Worm (Caenorhabditis elegans) whole organism, L1 larva: ENCODE measurements around the gene F13D12.8.

ENCODE experiments used
- C16A3.4 ChIP-seq: fragments of 150-350 bp; optimal IDR thresholded peaks from 2 replicates; lab custom pipeline; 2014; ENCODE audit warnings: missing biosample characterization, missing genetic modification characterization
- F16B12.6 ChIP-seq: fragments of 150-350 bp; optimal IDR thresholded peaks from 2 replicates; lab custom pipeline; 2014; ENCODE audit warnings: missing biosample characterization, missing genetic modification characterization
- aha-1 ChIP-seq: fragments of 150-350 bp; optimal IDR thresholded peaks from 2 replicates; lab custom pipeline; 2014; ENCODE audit warnings: missing biosample characterization, missing genetic modification characterization
- ceh-63 ChIP-seq: fragments of 200-800 bp; sonication (Bioruptor generic); optimal IDR thresholded peaks from 2 replicates; lab custom pipeline; 2018; ENCODE audit warnings: mild to moderate bottlenecking, missing genetic modification characterization, missing compliant biosample characterization
- ceh-8 ChIP-seq: fragments of 200-800 bp; sonication (Bioruptor generic); optimal IDR thresholded peaks from 2 replicates; lab custom pipeline; 2018; ENCODE audit warnings: mild to moderate bottlenecking, missing genetic modification characterization, moderate library complexity, missing compliant biosample characterization
- ceh-82 ChIP-seq, 3 experiments: fragments of 150-350 bp in 1 of 3; sonication (generic microtip) in 2 of 3; optimal IDR thresholded peaks; 2 replicates each; lab custom pipeline; 2014 to 2017; ENCODE audit warnings: missing biosample characterization in 3 of 3, missing genetic modification characterization in 3 of 3
- ceh-88 ChIP-seq: fragments of 200-800 bp; sonication (Bioruptor generic); IDR thresholded peaks from 2 replicates; pipeline ENCODE4 v1.3.6; 2022; ENCODE audit warnings: missing genetic modification characterization, missing compliant biosample characterization
- ceh-90 ChIP-seq: sonication (generic microtip); optimal IDR thresholded peaks from 2 replicates; lab custom pipeline; 2016; ENCODE audit warnings: missing genetic modification characterization, missing compliant biosample characterization
- dsc-1 ChIP-seq: sonication (generic microtip); optimal IDR thresholded peaks from 2 replicates; lab custom pipeline; 2016; ENCODE audit warnings: mild to moderate bottlenecking, missing genetic modification characterization, missing compliant biosample characterization
- efl-1 ChIP-seq, 4 experiments: fragments of 150-350 bp; optimal IDR thresholded peaks in 3 of 4; peaks in 1 of 4; 1 replicate in 1 of 4; 2 replicates in 3 of 4; lab custom pipeline; 2014; ENCODE audit warnings: missing biosample characterization in 2 of 4, missing genetic modification characterization in 2 of 4, missing genetic modification reagents in 2 of 4
- efl-3 ChIP-seq: fragments of 200-800 bp; sonication (Bioruptor generic); optimal IDR thresholded peaks from 2 replicates; lab custom pipeline; 2018; ENCODE audit warnings: mild to moderate bottlenecking, missing genetic modification characterization, missing compliant biosample characterization
- egl-13 ChIP-seq: sonication (generic microtip); optimal IDR thresholded peaks from 2 replicates; lab custom pipeline; 2016; ENCODE audit warnings: missing genotype, missing genetic modification reagents, missing genetic modification characterization, missing compliant biosample characterization
- egl-27 ChIP-seq, 2 experiments: fragments of 150-350 bp in 1 of 2; sonication (generic microtip); optimal IDR thresholded peaks; 3 replicates each; lab custom pipeline; 2017 to 2018; ENCODE audit warnings: missing biosample characterization in 2 of 2, missing genetic modification characterization in 2 of 2, missing genetic modification reagents in 2 of 2
- elt-2 ChIP-seq: sonication (generic microtip); optimal IDR thresholded peaks from 2 replicates; lab custom pipeline; 2016; ENCODE audit warnings: missing genetic modification characterization, mild to moderate bottlenecking, inconsistent platforms, missing compliant biosample characterization, missing genetic modification reagents
- elt-3 ChIP-seq, 6 experiments: fragments of 150-350 bp in 1 of 6; sonication (generic microtip); optimal IDR thresholded peaks; 2 replicates each; lab custom pipeline; 2017 to 2018; ENCODE audit warnings: missing biosample characterization in 6 of 6, missing genetic modification characterization in 6 of 6, inconsistent platforms in 1 of 6
- ets-5 ChIP-seq: fragments of 200-800 bp; sonication (Bioruptor generic); IDR thresholded peaks from 2 replicates; pipeline ENCODE4 v1.3.6; 2022; ENCODE audit warnings: missing genetic modification characterization, missing compliant biosample characterization
- fkh-10 ChIP-seq: sonication (generic microtip); optimal IDR thresholded peaks from 2 replicates; lab custom pipeline; 2017; ENCODE audit warnings: missing biosample characterization, missing genetic modification reagents, missing genetic modification characterization
- fkh-8 ChIP-seq: sonication (generic microtip); optimal IDR thresholded peaks from 2 replicates; lab custom pipeline; 2016; ENCODE audit warnings: mild to moderate bottlenecking, missing genetic modification characterization, missing compliant biosample characterization
- fos-1 ChIP-seq: fragments of 150-350 bp; optimal IDR thresholded peaks from 2 replicates; lab custom pipeline; 2014; ENCODE audit warnings: missing biosample characterization, missing genetic modification characterization
- grh-1 ChIP-seq: fragments of 200-800 bp; sonication (Bioruptor generic); IDR thresholded peaks from 2 replicates; pipeline ENCODE4 v1.3.6; 2022; ENCODE audit warnings: missing genetic modification reagents, missing genetic modification characterization, missing compliant biosample characterization
- hlh-17 ChIP-seq: fragments of 200-800 bp; sonication (Bioruptor generic); optimal IDR thresholded peaks from 2 replicates; lab custom pipeline; 2018; ENCODE audit warnings: missing genetic modification characterization, mild to moderate bottlenecking, missing compliant biosample characterization, moderate library complexity, borderline replicate concordance
- hlh-4 ChIP-seq: sonication (generic microtip); optimal IDR thresholded peaks from 2 replicates; lab custom pipeline; 2016; ENCODE audit warnings: mild to moderate bottlenecking, missing genetic modification characterization, missing compliant biosample characterization
- irx-1 ChIP-seq: sonication (generic microtip); optimal IDR thresholded peaks from 2 replicates; lab custom pipeline; 2016; ENCODE audit warnings: missing genetic modification characterization, missing compliant biosample characterization
- isw-1 ChIP-seq: fragments of 200-800 bp; sonication (Bioruptor generic); IDR thresholded peaks from 2 replicates; pipeline ENCODE4 v1.3.6; 2022; ENCODE audit warnings: missing genetic modification characterization, missing compliant biosample characterization
- lin-14 ChIP-seq: fragments of 200-800 bp; sonication (Bioruptor generic); optimal IDR thresholded peaks from 2 replicates; lab custom pipeline; 2018; ENCODE audit warnings: mild to moderate bottlenecking, missing genetic modification characterization, moderate library complexity, missing compliant biosample characterization
- lin-15B ChIP-seq: fragments of 150-350 bp; sonication (generic microtip); optimal IDR thresholded peaks from 3 replicates; lab custom pipeline; 2014; ENCODE audit warnings: missing biosample characterization, missing genetic modification characterization
- mab-9 ChIP-seq: fragments of 200-800 bp; sonication (Bioruptor generic); IDR thresholded peaks from 2 replicates; pipeline ENCODE4 v1.3.6; 2022; ENCODE audit warnings: missing genetic modification reagents, missing genetic modification characterization, missing compliant biosample characterization
- mef-2 ChIP-seq: fragments of 150-350 bp; optimal IDR thresholded peaks from 2 replicates; lab custom pipeline; 2014; ENCODE audit warnings: missing biosample characterization, missing genetic modification characterization
- mep-1 ChIP-seq: fragments of 150-350 bp; optimal IDR thresholded peaks from 2 replicates; lab custom pipeline; 2014; ENCODE audit warnings: missing biosample characterization, missing genetic modification characterization
- nhr-12 ChIP-seq: sonication (generic microtip); optimal IDR thresholded peaks from 2 replicates; lab custom pipeline; 2017; ENCODE audit warnings: missing biosample characterization, missing genetic modification characterization
- nhr-20 ChIP-seq: sonication (generic microtip); optimal IDR thresholded peaks from 2 replicates; lab custom pipeline; 2016; ENCODE audit warnings: mild to moderate bottlenecking, missing genetic modification characterization, missing compliant biosample characterization
- nhr-28 ChIP-seq: fragments of 150-350 bp; optimal IDR thresholded peaks from 2 replicates; lab custom pipeline; 2014; ENCODE audit warnings: missing biosample characterization, missing genetic modification characterization
- nhr-47 ChIP-seq: sonication (generic microtip); optimal IDR thresholded peaks from 2 replicates; lab custom pipeline; 2016; ENCODE audit warnings: mild to moderate bottlenecking, missing genetic modification characterization, moderate library complexity, missing compliant biosample characterization
- nhr-71 ChIP-seq: sonication (generic microtip); optimal IDR thresholded peaks from 2 replicates; lab custom pipeline; 2016; ENCODE audit warnings: mild to moderate bottlenecking, missing genetic modification characterization, moderate library complexity, missing compliant biosample characterization
- nhr-76 ChIP-seq: sonication (generic microtip); optimal IDR thresholded peaks from 2 replicates; lab custom pipeline; 2017; ENCODE audit warnings: missing biosample characterization, missing genetic modification characterization
- nhr-77 ChIP-seq: fragments of 150-350 bp; optimal IDR thresholded peaks from 2 replicates; lab custom pipeline; 2014; ENCODE audit warnings: missing biosample characterization, missing genetic modification characterization
- nhr-90 ChIP-seq: sonication (generic microtip); optimal IDR thresholded peaks from 2 replicates; lab custom pipeline; 2016; ENCODE audit warnings: mild to moderate bottlenecking, missing genetic modification characterization, missing compliant biosample characterization; ENCODE audit not compliant: poor library complexity
- pax-3 ChIP-seq: fragments of 200-800 bp; sonication (Bioruptor generic); optimal IDR thresholded peaks from 2 replicates; lab custom pipeline; 2018; ENCODE audit warnings: mild to moderate bottlenecking, missing genetic modification characterization, moderate library complexity, missing compliant biosample characterization
- snpc-4 ChIP-seq: fragments of 150-350 bp; optimal IDR thresholded peaks from 2 replicates; lab custom pipeline; 2014; ENCODE audit warnings: missing biosample characterization, missing genetic modification characterization
- sptf-1 ChIP-seq: fragments of 150-350 bp; optimal IDR thresholded peaks from 2 replicates; lab custom pipeline; 2014; ENCODE audit warnings: missing biosample characterization, missing genetic modification characterization
- sup-37 ChIP-seq: fragments of 200-800 bp; sonication (Bioruptor generic); optimal IDR thresholded peaks from 2 replicates; lab custom pipeline; 2018; ENCODE audit warnings: mild to moderate bottlenecking, missing genetic modification characterization, missing compliant biosample characterization
- swsn-7 ChIP-seq: sonication (generic microtip); optimal IDR thresholded peaks from 2 replicates; lab custom pipeline; 2016; ENCODE audit warnings: missing genetic modification characterization, missing compliant biosample characterization
- tbx-2 ChIP-seq: sonication (generic microtip); optimal IDR thresholded peaks from 2 replicates; lab custom pipeline; 2016; ENCODE audit warnings: missing genetic modification characterization, missing compliant biosample characterization
- unc-130 ChIP-seq: fragments of 150-350 bp; optimal IDR thresholded peaks from 2 replicates; lab custom pipeline; 2017; ENCODE audit warnings: missing biosample characterization, missing genetic modification characterization, inconsistent platforms
- unc-86 ChIP-seq: sonication (generic microtip); optimal IDR thresholded peaks from 2 replicates; lab custom pipeline; 2016; ENCODE audit warnings: missing genetic modification characterization, missing compliant biosample characterization
- unc-98 ChIP-seq: fragments of 200-800 bp; sonication (Bioruptor generic); IDR thresholded peaks from 2 replicates; pipeline ENCODE4 v1.3.6; 2022; ENCODE audit warnings: missing genetic modification characterization, missing compliant biosample characterization
- xbp-1 ChIP-seq: sonication (generic microtip); optimal IDR thresholded peaks from 2 replicates; lab custom pipeline; 2016; ENCODE audit warnings: missing genetic modification characterization, missing compliant biosample characterization
- ztf-11 ChIP-seq, 2 experiments: sonication (generic microtip); optimal IDR thresholded peaks; 2 replicates each; lab custom pipeline; 2016 to 2017; ENCODE audit warnings: missing genetic modification characterization in 2 of 2, missing biosample characterization in 1 of 2, missing compliant biosample characterization in 1 of 2
- ztf-4 ChIP-seq: fragments of 150-350 bp; optimal IDR thresholded peaks from 2 replicates; lab custom pipeline; 2014; ENCODE audit warnings: missing biosample characterization, missing genetic modification characterization

The F13D12.8 gene

ce11 chrII:11759277-11759676, 26.9 kb upstream of the F13D12.8 start, which contains the start of the genes F44E5.4 and F44E5.5 (continued):
- peak in 2 of 6 experiments; percentile 63 to 86 for TF ChIP-seq elt-3 (tag; optimal IDR thresholded peaks at IDR 0.05; lab: Kevin White, UChicago)
- peak; percentile 88 for TF ChIP-seq nhr-90 (tag; lab: Kevin White, UChicago)
- TF ChIP-seq egl-27 (tag; optimal IDR thresholded peaks at IDR 0.05; lab: Kevin White, UChicago): peak in 1 of 2 experiments; percentile 25
- TF ChIP-seq grh-1 (GFP tag; lab: Robert Waterston, UW): peak; percentile 94
- TF ChIP-seq ets-5: peak; percentile 98; the same call in 1 of the 2 replicates
- peak; percentile 56 for TF ChIP-seq mef-2 (tag; lab: Kevin White, UChicago)
- peak; percentile 99 for TF ChIP-seq unc-98 (GFP tag; lab: Robert Waterston, UW)
- peak; percentile 96 for TF ChIP-seq nhr-47 (tag; lab: Kevin White, UChicago)
- TF ChIP-seq pax-3 (tag; lab: Kevin White, UChicago): peak; percentile 90
- peak; percentile 12 for TF ChIP-seq ceh-90
- peak; percentile 92 for TF ChIP-seq egl-13
- TF ChIP-seq ceh-63 (GFP tag; lab: Kevin White, UChicago): peak; percentile 75
- TF ChIP-seq isw-1: peak; percentile 94
- peak; percentile 94 for TF ChIP-seq ceh-88 (GFP tag; lab: Robert Waterston, UW)
- TF ChIP-seq mep-1: peak; percentile 62
- TF ChIP-seq efl-1 (optimal IDR thresholded peaks at IDR 0.05; lab: Kevin White, UChicago): peak; percentile 73 to 86
- TF ChIP-seq efl-1 (GFP tag; optimal IDR thresholded peaks at IDR 0.05 in 1 of 2; lab: Kevin White, UChicago): peak; percentile 53 to 96
- peak; percentile 91 for TF ChIP-seq dsc-1 (tag; lab: Kevin White, UChicago)
- TF ChIP-seq ceh-8: peak; percentile 87
- peak; percentile 100 for TF ChIP-seq mab-9 (GFP tag; lab: Robert Waterston, UW)
- peak; percentile 63 for TF ChIP-seq fos-1 (tag; lab: Kevin White, UChicago)
- peak; percentile 91 for TF ChIP-seq hlh-17 (GFP tag; lab: Kevin White, UChicago)
- TF ChIP-seq nhr-12 (tag; lab: Kevin White, UChicago): peak; percentile 54
- peak; percentile 97 for TF ChIP-seq nhr-71 (tag; lab: Kevin White, UChicago)
- TF ChIP-seq fkh-8 (tag; lab: Kevin White, UChicago): peak; percentile 98
- peak; percentile 86 for TF ChIP-seq irx-1 (tag; lab: Kevin White, UChicago)
- TF ChIP-seq nhr-77: peak; percentile 67
- peak; percentile 89 for TF ChIP-seq nhr-20 (tag; lab: Kevin White, UChicago)
- peak; percentile 38 for TF ChIP-seq unc-130 (tag; lab: Kevin White, UChicago)
- peak; percentile 84 for TF ChIP-seq xbp-1 (tag; lab: Kevin White, UChicago)

DNA sequence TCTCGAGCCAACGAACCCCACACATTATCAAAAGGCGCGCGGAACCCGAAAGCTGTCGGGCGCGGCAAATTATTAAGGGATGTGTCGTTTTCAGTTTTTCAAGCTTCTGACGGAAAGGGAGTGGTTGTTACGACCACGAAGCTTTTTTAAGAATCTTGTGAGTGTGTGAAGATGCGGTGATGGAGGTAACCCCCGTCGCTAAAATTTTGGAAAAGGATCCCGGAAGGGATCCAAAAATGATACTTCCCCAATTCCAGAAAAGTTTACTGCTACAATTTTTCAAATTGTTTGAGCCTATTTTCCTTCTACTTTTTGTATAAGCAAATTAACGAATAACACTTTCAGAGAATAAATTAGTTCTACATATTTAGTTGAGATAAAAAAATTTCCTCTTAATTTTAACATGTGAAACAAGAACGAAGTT, 24.3 kb upstream of the F13D12.8 start:
- TF ChIP-seq swsn-7 (tag; lab: Kevin White, UChicago) (peak; percentile 35), ztf-11 (tag; optimal IDR thresholded peaks at IDR 0.05; lab: Kevin White, UChicago) (peak in 1 of 2 experiments; percentile 26), hlh-17 (GFP tag; lab: Kevin White, UChicago) (no peak), hlh-4 (no peak), snpc-4 (tag; lab: Kevin White, UChicago) (peak; percentile 55), isw-1 (no peak), nhr-71 (tag; lab: Kevin White, UChicago) (peak; percentile 81), nhr-20 (tag; lab: Kevin White, UChicago) (peak; percentile 44), tbx-2 (tag; lab: Kevin White, UChicago) (no peak), sptf-1 (tag; lab: Kevin White, UChicago) (no peak), ceh-90 (no peak), efl-3 (GFP tag; lab: Kevin White, UChicago) (no peak), F16B12.6 (tag; lab: Kevin White, UChicago) (no peak), efl-1 (optimal IDR thresholded peaks at IDR 0.05; lab: Kevin White, UChicago) (no peak), efl-1 (GFP tag; optimal IDR thresholded peaks at IDR 0.05 in 1 of 2; lab: Kevin White, UChicago) (peak in 1 of 2 experiments; percentile 20), aha-1 (no peak), unc-86 (tag; lab: Kevin White, UChicago) (peak; percentile 50), fkh-10 (GFP tag; lab: Kevin White, UChicago) (no peak), nhr-76 (tag; lab: Kevin White, UChicago) (no peak), ceh-82 (tag; optimal IDR thresholded peaks at IDR 0.05; lab: Kevin White, UChicago) (no peak), sup-37 (GFP tag; lab: Kevin White, UChicago) (no peak), lin-14 (GFP tag; lab: Kevin White, UChicago) (no peak), nhr-47 (tag; lab: Kevin White, UChicago) (peak; percentile 10), ceh-8 (no peak), ztf-4 (tag; lab: Kevin White, UChicago) (peak; percentile 81), C16A3.4 (no peak), elt-2 (tag; lab: Kevin White, UChicago) (no peak), grh-1 (GFP tag; lab: Robert Waterston, UW) (no peak; the same call in 1 of the 2 replicates), lin-15B (tag; lab: Kevin White, UChicago) (no peak), nhr-28 (no peak), irx-1 (tag; lab: Kevin White, UChicago) (no peak), dsc-1 (tag; lab: Kevin White, UChicago) (peak; percentile 33)
